Fruit fly (Drosophila melanogaster): ENCODE data around the gene CG6462.

- no peak for TF ChIP-seq CG31627 (GFP tag; optimal IDR thresholded peaks at IDR 0.05)
- TF ChIP-seq Smox (GFP tag; optimal IDR thresholded peaks at IDR 0.05) = no peak
- no peak for TF ChIP-seq Lpt (GFP tag; optimal IDR thresholded peaks at IDR 0.05)
Measured at dm6 chr3L:6062860-6063607, 26.1 kb downstream of the CG6462 start, which contains the start of gene CG10472.
